Worm (Caenorhabditis elegans): ENCODE data around the gene sre-35.

sre-35 gene

DNA sequence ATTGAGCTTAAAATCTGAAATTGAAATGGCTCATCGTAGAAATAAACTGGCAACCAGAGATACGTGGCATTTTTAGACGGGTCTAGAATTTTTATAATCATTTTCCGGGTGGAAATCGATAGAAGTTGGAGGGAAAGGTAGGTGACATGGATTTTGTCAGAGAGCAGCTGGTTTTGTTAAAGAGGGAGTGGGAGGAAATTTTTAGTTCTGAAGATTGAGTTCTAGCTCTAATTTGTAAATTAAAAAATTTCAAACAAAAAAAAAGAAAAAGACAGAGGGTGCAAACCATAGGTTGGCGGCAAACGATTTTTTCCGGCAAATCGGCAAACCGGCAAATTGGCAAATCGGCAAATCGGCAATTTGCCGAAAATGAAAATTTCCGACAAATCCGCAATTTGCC is 4.0 kb upstream of the sre-35 start, which contains the start of gene sre-32:
sre-32 (minus strand) TSS at position 101 of the 400 bp plus-strand sequence.
- no peak for TF ChIP-seq mdl-1 (tag; optimal IDR thresholded peaks at IDR 0.05)
- TF ChIP-seq ceh-9 (tag; optimal IDR thresholded peaks at IDR 0.05) = no peak
- no peak for TF ChIP-seq ZK546.5 (tag; optimal IDR thresholded peaks at IDR 0.05)
- no peak for TF ChIP-seq nhr-43 (tag; optimal IDR thresholded peaks at IDR 0.05; ENCODE audit: poor library complexity, severe bottlenecking)
- TF ChIP-seq pha-4 (tag; optimal IDR thresholded peaks at IDR 0.05) = no peak
- no peak for TF ChIP-seq elt-3 (tag; optimal IDR thresholded peaks at IDR 0.05)
- no peak for TF ChIP-seq nhr-28 (tag; optimal IDR thresholded peaks at IDR 0.05)
- no peak for TF ChIP-seq nhr-25 (tag; optimal IDR thresholded peaks at IDR 0.05)
- no peak for TF ChIP-seq sea-2 (GFP tag; optimal IDR thresholded peaks at IDR 0.05)
- no peak for TF ChIP-seq eor-1 (tag; optimal IDR thresholded peaks at IDR 0.05)
- no peak for TF ChIP-seq nhr-11 (tag; optimal IDR thresholded peaks at IDR 0.05)

ce11 chrII:12449849-12450248 is 2.8 kb downstream of the sre-35 start, which contains the start of gene sre-34:
Gene sre-34 (plus strand): TSS chrII:12450149.
- no peak for TF ChIP-seq unc-39 (tag; optimal IDR thresholded peaks at IDR 0.05)
- no peak for TF ChIP-seq ama-1 (optimal IDR thresholded peaks at IDR 0.05)
- no peak for TF ChIP-seq nhr-12 (tag; optimal IDR thresholded peaks at IDR 0.05)
- no peak for TF ChIP-seq elt-2 (tag; optimal IDR thresholded peaks at IDR 0.05)
- TF ChIP-seq pqm-1 (tag; optimal IDR thresholded peaks at IDR 0.05) = no peak
- no peak for TF ChIP-seq lin-39 (tag; optimal IDR thresholded peaks at IDR 0.05)
- TF ChIP-seq fkh-10 (GFP tag; optimal IDR thresholded peaks at IDR 0.05) = no peak
- no peak for TF ChIP-seq elt-1 (tag; optimal IDR thresholded peaks at IDR 0.05)

DNA sequence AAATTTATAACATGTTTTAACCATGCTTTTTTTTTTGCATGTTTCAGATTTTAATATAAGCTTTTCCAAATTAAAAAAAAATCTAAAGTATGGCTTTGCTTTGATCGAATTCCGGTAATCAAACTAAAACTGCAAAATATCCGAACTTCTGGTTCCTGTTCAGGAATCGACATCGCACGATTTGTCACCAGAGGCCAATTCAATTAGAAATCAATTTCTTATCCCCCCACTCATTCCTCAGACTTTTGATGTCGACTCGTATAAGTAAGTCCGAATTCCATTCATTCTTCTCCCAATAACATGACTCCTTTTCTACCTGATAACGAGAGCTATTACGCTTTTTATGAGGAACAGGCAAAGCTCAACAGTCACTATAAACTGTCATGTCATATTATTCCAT is 4.4 kb downstream of the sre-35 start, which contains the start of gene srh-27:
srh-27 (plus strand) TSS at position 301 of the 400 bp plus-strand sequence.
- no peak for TF ChIP-seq mdl-1 (tag; optimal IDR thresholded peaks at IDR 0.05)
- no peak for TF ChIP-seq lin-15B (tag; optimal IDR thresholded peaks at IDR 0.05)
- TF ChIP-seq ceh-28 (tag; optimal IDR thresholded peaks at IDR 0.05) = no peak
- no peak for TF ChIP-seq egl-5 (tag; optimal IDR thresholded peaks at IDR 0.05)
- TF ChIP-seq eor-1 (tag; optimal IDR thresholded peaks at IDR 0.05) = no peak
- no peak for TF ChIP-seq snpc-4 (tag; optimal IDR thresholded peaks at IDR 0.05)
- TF ChIP-seq ceh-9 (tag; optimal IDR thresholded peaks at IDR 0.05) = no peak
- no peak for TF ChIP-seq nhr-23 (tag; optimal IDR thresholded peaks at IDR 0.05)
- TF ChIP-seq elt-1 (tag; optimal IDR thresholded peaks at IDR 0.05) = no peak
- no peak for TF ChIP-seq nhr-67 (tag; optimal IDR thresholded peaks at IDR 0.05)
- TF ChIP-seq lsy-12 (tag; optimal IDR thresholded peaks at IDR 0.05) = no peak
- no peak for TF ChIP-seq R02D3.7 (tag; optimal IDR thresholded peaks at IDR 0.05)
- TF ChIP-seq ama-1 (optimal IDR thresholded peaks at IDR 0.05) = no peak
- no peak for TF ChIP-seq pqm-1 (tag; optimal IDR thresholded peaks at IDR 0.05)
- TF ChIP-seq skn-1 (tag; optimal IDR thresholded peaks at IDR 0.05) = no peak
- no peak for TF ChIP-seq nhr-76 (tag; optimal IDR thresholded peaks at IDR 0.05)
- TF ChIP-seq nhr-237 (tag; optimal IDR thresholded peaks at IDR 0.05) = no peak
- no peak for TF ChIP-seq jun-1 (tag; optimal IDR thresholded peaks at IDR 0.05)
- no peak for TF ChIP-seq nhr-11 (tag; optimal IDR thresholded peaks at IDR 0.05)

DNA sequence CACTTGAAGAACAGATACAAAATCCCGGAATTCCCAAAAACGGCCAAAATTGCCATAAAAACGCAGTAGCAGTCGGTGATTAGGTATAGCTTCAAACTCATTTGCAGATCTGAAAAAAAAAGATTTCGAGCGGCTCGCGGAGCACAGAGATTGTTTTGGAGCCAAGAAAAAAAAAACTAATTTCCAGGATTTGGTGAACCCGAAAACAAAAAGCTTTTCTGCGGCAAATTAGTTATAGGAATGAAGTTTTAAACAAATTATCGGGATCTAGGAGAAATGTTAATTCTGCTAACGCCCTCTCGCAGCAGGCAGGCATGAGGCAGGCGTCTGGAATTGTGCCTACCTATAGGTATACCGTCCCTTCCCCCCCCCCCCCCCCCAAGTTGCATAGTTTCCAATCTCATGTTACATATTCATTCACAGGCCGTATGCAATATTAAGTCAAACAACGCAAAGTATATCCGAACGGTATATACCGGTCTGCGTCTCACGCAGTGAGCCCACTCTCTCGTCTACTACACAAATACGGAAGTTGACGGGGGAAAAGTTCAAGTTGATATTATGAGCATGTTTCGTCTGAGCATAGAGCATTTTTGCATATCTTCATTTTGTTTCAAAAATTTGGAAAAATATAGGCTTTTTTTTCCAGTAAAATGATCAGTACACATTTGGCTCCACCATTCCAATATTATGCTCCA is 7.8 kb downstream of the sre-35 start, which contains the start of the genes W05H5.1 and pitr-6:
W05H5.1 (minus strand) TSS at position 101 of the 698 bp plus-strand sequence.
pitr-6 (plus strand) TSS at position 648 of the 698 bp plus-strand sequence.
- TF ChIP-seq egl-27 (tag; optimal IDR thresholded peaks at IDR 0.05) (no peak), ceh-9 (tag; optimal IDR thresholded peaks at IDR 0.05) (no peak), ztf-4 (tag; optimal IDR thresholded peaks at IDR 0.05) (no peak), pha-4 (tag; optimal IDR thresholded peaks at IDR 0.05) (no peak), nfya-1 (tag; optimal IDR thresholded peaks at IDR 0.05; ENCODE audit: insufficient read depth) (no peak), lin-15B (tag; optimal IDR thresholded peaks at IDR 0.05) (no peak), nhr-28 (tag; optimal IDR thresholded peaks at IDR 0.05) (no peak), unc-62 (GFP tag; optimal IDR thresholded peaks at IDR 0.05) (no peak), elt-2 (tag; optimal IDR thresholded peaks at IDR 0.05) (no peak), nhr-43 (tag; optimal IDR thresholded peaks at IDR 0.05; ENCODE audit: poor library complexity, severe bottlenecking) (no peak), jun-1 (tag; optimal IDR thresholded peaks at IDR 0.05) (no peak), R02D3.7 (tag; optimal IDR thresholded peaks at IDR 0.05) (no peak), nhr-76 (tag; optimal IDR thresholded peaks at IDR 0.05) (no peak), mdl-1 (tag; optimal IDR thresholded peaks at IDR 0.05) (no peak), pqm-1 (tag; optimal IDR thresholded peaks at IDR 0.05) (no peak)

Data from whole organism, L3 larva.